Worm (Caenorhabditis elegans) whole organism, L4 larva: ENCODE results near the gene R08A2.9.

Experiments used
- D1046.2 ChIP-seq: fragments of 200-800 bp; sonication (Bioruptor generic); IDR thresholded peaks from 2 replicates; pipeline ENCODE4 v1.3.6; 2022; ENCODE audit warnings: missing genetic modification characterization, missing compliant biosample characterization
- F26F4.8 ChIP-seq: fragments of 200-800 bp; sonication (Bioruptor generic); conservative IDR thresholded peaks from 2 replicates; pipeline ENCODE4 v1.3.6; 2022; ENCODE audit warnings: missing genetic modification characterization, missing compliant biosample characterization
- F37D6.2 ChIP-seq: sonication (generic microtip); optimal IDR thresholded peaks from 2 replicates; lab custom pipeline; 2016; ENCODE audit warnings: mild to moderate bottlenecking, missing genetic modification characterization, missing compliant biosample characterization
- T26A8.4 ChIP-seq: fragments of 200-800 bp; sonication (Bioruptor generic); IDR thresholded peaks from 2 replicates; pipeline ENCODE4 v1.3.6; 2022; ENCODE audit warnings: missing genetic modification characterization, missing compliant biosample characterization
- Y105C5A.15 ChIP-seq: fragments of 200-800 bp; sonication (Bioruptor generic); IDR thresholded peaks from 2 replicates; pipeline ENCODE4 v1.3.6; 2022; ENCODE audit warnings: missing genetic modification characterization, missing compliant biosample characterization
- Y48G9A.11 ChIP-seq: fragments of 200-800 bp; sonication (Bioruptor generic); IDR thresholded peaks from 2 replicates; pipeline ENCODE4 v1.3.6; 2022; ENCODE audit warnings: missing genetic modification reagents, missing genetic modification characterization, missing compliant biosample characterization
- Y75B8A.6 ChIP-seq: fragments of 200-800 bp; sonication (Bioruptor generic); IDR thresholded peaks from 2 replicates; pipeline ENCODE4 v1.3.6; 2022; ENCODE audit warnings: missing genetic modification reagents, missing genetic modification characterization, missing compliant biosample characterization
- aha-1 ChIP-seq: fragments of 150-350 bp; peaks from one replicate; lab custom pipeline; 2014; ENCODE audit warnings: missing biosample characterization, missing genetic modification characterization
- ceh-20 ChIP-seq: fragments of 200-800 bp; sonication (Bioruptor generic); IDR thresholded peaks from 2 replicates; pipeline ENCODE4 v1.3.6; 2022; ENCODE audit warnings: missing genetic modification reagents, missing genetic modification characterization, missing compliant biosample characterization
- ceh-28 ChIP-seq: fragments of 150-350 bp; optimal IDR thresholded peaks from 2 replicates; lab custom pipeline; 2014; ENCODE audit warnings: missing biosample characterization, missing genetic modification reagents, missing genetic modification characterization
- ceh-32 ChIP-seq: sonication (generic microtip); optimal IDR thresholded peaks from 2 replicates; lab custom pipeline; 2016; ENCODE audit warnings: mild to moderate bottlenecking, missing genetic modification characterization, missing compliant biosample characterization; ENCODE audit not compliant: poor library complexity
- ceh-62 ChIP-seq: sonication (generic microtip); optimal IDR thresholded peaks from 2 replicates; lab custom pipeline; 2017; ENCODE audit warnings: missing biosample characterization, missing genetic modification characterization
- ces-1 ChIP-seq: fragments of 150-350 bp; sonication (generic microtip); optimal IDR thresholded peaks from 4 replicates; lab custom pipeline; 2014; ENCODE audit warnings: missing biosample characterization, missing genetic modification reagents, missing genetic modification characterization
- cey-2 ChIP-seq: sonication (generic microtip); optimal IDR thresholded peaks from 3 replicates; lab custom pipeline; 2017; ENCODE audit warnings: missing genetic modification characterization, mild to moderate bottlenecking, missing compliant biosample characterization, antibody characterized with exemption, borderline replicate concordance; ENCODE audit not compliant: insufficient read depth
- daf-12 ChIP-seq: fragments of 150-350 bp; optimal IDR thresholded peaks from 2 replicates; lab custom pipeline; 2014; ENCODE audit warnings: missing biosample characterization, missing genetic modification reagents, missing genetic modification characterization
- daf-19 ChIP-seq: fragments of 200-800 bp; sonication (Bioruptor generic); conservative IDR thresholded peaks from 2 replicates; pipeline ENCODE4 v1.3.6; 2022; ENCODE audit warnings: missing genetic modification characterization, missing compliant biosample characterization
- dmd-8 ChIP-seq: fragments of 200-800 bp; sonication (Bioruptor generic); IDR thresholded peaks from 2 replicates; pipeline ENCODE4 v1.3.6; 2022; ENCODE audit warnings: missing genetic modification characterization, missing compliant biosample characterization
- dmd-9 ChIP-seq: fragments of 200-800 bp; sonication (Bioruptor generic); IDR thresholded peaks from 2 replicates; pipeline ENCODE4 v1.3.6; 2022; ENCODE audit warnings: missing genetic modification reagents, missing genetic modification characterization, missing compliant biosample characterization
- duxl-1 ChIP-seq: sonication (generic microtip); optimal IDR thresholded peaks from 2 replicates; lab custom pipeline; 2016; ENCODE audit warnings: mild to moderate bottlenecking, missing genetic modification characterization, moderate library complexity, missing compliant biosample characterization; ENCODE audit not compliant: poor library complexity
- egl-27 ChIP-seq: sonication (generic microtip); optimal IDR thresholded peaks from 3 replicates; lab custom pipeline; 2017; ENCODE audit warnings: missing biosample characterization, missing genetic modification reagents, missing genetic modification characterization
- fkh-10 ChIP-seq: fragments of 150-350 bp; optimal IDR thresholded peaks from 2 replicates; lab custom pipeline; 2014; ENCODE audit warnings: missing biosample characterization, missing genetic modification reagents, missing genetic modification characterization
- fos-1 ChIP-seq: fragments of 150-350 bp; optimal IDR thresholded peaks from 2 replicates; lab custom pipeline; 2014; ENCODE audit warnings: missing biosample characterization, missing genetic modification characterization
- gei-8 ChIP-seq: fragments of 200-800 bp; sonication (Bioruptor generic); optimal IDR thresholded peaks from 2 replicates; lab custom pipeline; 2018; ENCODE audit warnings: mild to moderate bottlenecking, missing genetic modification characterization, missing compliant biosample characterization
- jun-1 ChIP-seq: fragments of 150-350 bp; optimal IDR thresholded peaks from 2 replicates; lab custom pipeline; 2014; ENCODE audit warnings: missing biosample characterization, missing genetic modification reagents, missing genetic modification characterization
- lim-7 ChIP-seq: fragments of 200-800 bp; sonication (Bioruptor generic); IDR thresholded peaks from 2 replicates; pipeline ENCODE4 v1.3.6; 2022; ENCODE audit warnings: missing genetic modification characterization, missing compliant biosample characterization
- lin-13 ChIP-seq: fragments of 150-350 bp; optimal IDR thresholded peaks from 2 replicates; lab custom pipeline; 2014; ENCODE audit warnings: missing biosample characterization, missing genetic modification reagents, missing genetic modification characterization
- lin-39 ChIP-seq: fragments of 150-350 bp; optimal IDR thresholded peaks from 2 replicates; lab custom pipeline; 2014; ENCODE audit warnings: missing biosample characterization, missing genetic modification reagents, missing genetic modification characterization
- lsy-2 ChIP-seq, 2 experiments: fragments of 150-350 bp in 1 of 2; sonication (generic microtip) in 1 of 2; optimal IDR thresholded peaks; 2 replicates each; lab custom pipeline; 2014 to 2017; ENCODE audit warnings: missing biosample characterization in 2 of 2, missing genetic modification characterization in 2 of 2
- madf-9 ChIP-seq: fragments of 200-800 bp; sonication (Bioruptor generic); conservative IDR thresholded peaks from 2 replicates; pipeline ENCODE4 v1.3.6; 2022; ENCODE audit warnings: missing genetic modification reagents, missing genetic modification characterization, missing compliant biosample characterization
- mdl-1 ChIP-seq, 2 experiments: fragments of 150-350 bp in 1 of 2; sonication (generic microtip) in 1 of 2; optimal IDR thresholded peaks; 2 replicates each; lab custom pipeline; 2014 to 2017; ENCODE audit warnings: missing biosample characterization in 2 of 2, missing genetic modification characterization in 2 of 2
- mep-1 ChIP-seq: fragments of 150-350 bp; sonication (generic microtip); optimal IDR thresholded peaks from 3 replicates; lab custom pipeline; 2014; ENCODE audit warnings: missing biosample characterization, missing genetic modification characterization
- mes-2 ChIP-seq: sonication (generic microtip); optimal IDR thresholded peaks from 2 replicates; lab custom pipeline; 2016; ENCODE audit warnings: missing genotype, mild to moderate bottlenecking, missing genetic modification characterization, missing compliant biosample characterization; ENCODE audit not compliant: poor library complexity, severe bottlenecking
- nhr-10 ChIP-seq: fragments of 150-350 bp; optimal IDR thresholded peaks from 2 replicates; lab custom pipeline; 2014; ENCODE audit warnings: missing biosample characterization, missing genetic modification characterization
- nhr-237 ChIP-seq: sonication (generic microtip); optimal IDR thresholded peaks from 2 replicates; lab custom pipeline; 2017; ENCODE audit warnings: missing biosample characterization, missing genetic modification characterization
- nhr-25 ChIP-seq: sonication (generic microtip); optimal IDR thresholded peaks from 2 replicates; lab custom pipeline; 2017; ENCODE audit warnings: missing genetic modification characterization, mild to moderate bottlenecking, missing compliant biosample characterization, antibody characterized with exemption, moderate library complexity, borderline replicate concordance; ENCODE audit not compliant: insufficient read depth
- nhr-28 ChIP-seq: fragments of 150-350 bp; optimal IDR thresholded peaks from 2 replicates; lab custom pipeline; 2014; ENCODE audit warnings: missing biosample characterization, missing genetic modification characterization
- nhr-48 ChIP-seq: sonication (generic microtip); optimal IDR thresholded peaks from 2 replicates; lab custom pipeline; 2016; ENCODE audit warnings: mild to moderate bottlenecking, missing genetic modification characterization, missing compliant biosample characterization
- nhr-76 ChIP-seq: fragments of 150-350 bp; optimal IDR thresholded peaks from 2 replicates; lab custom pipeline; 2014; ENCODE audit warnings: missing biosample characterization, missing genetic modification characterization
- pha-4 ChIP-seq, 2 experiments: fragments of 150-350 bp in 1 of 2; fragments of 200-800 bp in 1 of 2; sonication (Bioruptor generic) in 1 of 2; IDR thresholded peaks in 1 of 2; optimal IDR thresholded peaks in 1 of 2; 2 replicates each; pipeline versions ENCODE4 v1.3.6 to Lab custom; 2014 to 2022; ENCODE audit warnings: missing genetic modification characterization in 2 of 2, missing genetic modification reagents in 2 of 2, missing biosample characterization in 1 of 2, missing compliant biosample characterization in 1 of 2
- pqm-1 ChIP-seq: sonication (generic microtip); optimal IDR thresholded peaks from 2 replicates; lab custom pipeline; 2017; ENCODE audit warnings: missing biosample characterization, missing genetic modification characterization
- rbr-2 ChIP-seq: sonication (generic microtip); optimal IDR thresholded peaks from 2 replicates; lab custom pipeline; 2016; ENCODE audit warnings: missing genotype, missing genetic modification characterization, missing compliant biosample characterization
- saeg-2 ChIP-seq: fragments of 200-800 bp; sonication (Bioruptor generic); IDR thresholded peaks from 2 replicates; pipeline ENCODE4 v1.3.6; 2022; ENCODE audit warnings: missing genetic modification reagents, missing genetic modification characterization, missing compliant biosample characterization
- sdz-12 ChIP-seq: fragments of 200-800 bp; sonication (Bioruptor generic); optimal IDR thresholded peaks from 2 replicates; lab custom pipeline; 2018; ENCODE audit warnings: mild to moderate bottlenecking, missing genetic modification characterization, missing compliant biosample characterization
- tag-97 ChIP-seq: fragments of 200-800 bp; sonication (Bioruptor generic); IDR thresholded peaks from 2 replicates; pipeline ENCODE4 v1.3.6; 2022; ENCODE audit warnings: missing genetic modification characterization, missing compliant biosample characterization
- tra-1 ChIP-seq: fragments of 200-800 bp; sonication (Bioruptor generic); IDR thresholded peaks from 2 replicates; pipeline ENCODE4 v1.3.6; 2022; ENCODE audit warnings: missing genetic modification reagents, missing genetic modification characterization, missing compliant biosample characterization
- zfp-2 ChIP-seq: sonication (generic microtip); optimal IDR thresholded peaks from 2 replicates; lab custom pipeline; 2016; ENCODE audit warnings: mild to moderate bottlenecking, missing genetic modification characterization, missing compliant biosample characterization
- zip-11 ChIP-seq: fragments of 200-800 bp; sonication (Bioruptor generic); IDR thresholded peaks from 2 replicates; pipeline ENCODE4 v1.3.6; 2022; ENCODE audit warnings: missing genetic modification characterization, missing compliant biosample characterization
- zip-2 ChIP-seq: fragments of 150-350 bp; optimal IDR thresholded peaks from 2 replicates; lab custom pipeline; 2014; ENCODE audit warnings: missing biosample characterization, missing genetic modification characterization
- ztf-11 ChIP-seq: fragments of 150-350 bp; optimal IDR thresholded peaks from 2 replicates; lab custom pipeline; 2014; ENCODE audit warnings: missing biosample characterization, missing genetic modification characterization
- ztf-7 ChIP-seq: fragments of 150-350 bp; optimal IDR thresholded peaks from 2 replicates; lab custom pipeline; 2014; ENCODE audit warnings: missing biosample characterization, missing genetic modification characterization

The R08A2.9 gene

DNA sequence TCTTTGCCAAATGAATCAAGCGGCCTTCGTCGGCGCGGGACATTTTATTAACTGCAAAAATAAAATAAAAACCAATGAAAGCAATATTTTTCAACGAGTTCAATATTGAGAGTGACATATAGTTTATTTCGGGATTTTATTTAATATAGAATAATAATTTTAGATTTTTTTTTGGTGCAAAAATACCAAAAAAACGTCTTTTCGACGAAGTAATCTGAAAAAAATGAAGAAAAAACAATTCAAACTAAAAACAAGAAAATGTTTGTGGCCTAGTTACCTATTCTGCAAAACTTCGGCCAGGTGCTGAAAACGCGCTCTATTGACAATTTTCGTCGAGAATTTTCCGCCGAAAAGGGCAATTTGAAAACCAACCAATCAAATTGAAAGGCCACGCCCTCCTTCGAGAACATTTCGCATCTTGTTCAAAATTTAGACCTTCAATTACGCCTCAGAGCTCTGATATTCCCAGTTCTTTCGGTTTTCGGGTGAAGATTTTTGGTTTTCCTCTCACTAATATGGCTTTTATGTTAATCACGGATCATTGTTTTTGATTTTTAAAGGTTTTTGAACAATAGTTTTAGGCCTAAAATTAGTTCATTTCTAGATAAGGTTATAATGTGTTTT lies 22.5 kb upstream of the R08A2.9 start, which contains the start of gene C47E8.4 (continued):
- peak; percentile 92 for TF ChIP-seq Y48G9A.11
- TF ChIP-seq dmd-8 (GFP tag; lab: Robert Waterston, UW), result no peak
- TF ChIP-seq nhr-48, result peak; percentile 94
- TF ChIP-seq nhr-76 (tag; lab: Kevin White, UChicago), result peak; percentile 68
- peak; percentile 98 for TF ChIP-seq mep-1 (tag; lab: Kevin White, UChicago)
- TF ChIP-seq tra-1 (GFP tag; lab: Robert Waterston, UW), result peak; percentile 98
- no peak; the same call in 1 of the 2 replicates for TF ChIP-seq daf-19
- peak; percentile 97 for TF ChIP-seq T26A8.4
- TF ChIP-seq madf-9 (GFP tag; lab: Robert Waterston, UW), result peak; percentile 89
- no peak for TF ChIP-seq F26F4.8 (GFP tag; lab: Robert Waterston, UW)
- peak; percentile 91 for TF ChIP-seq saeg-2
- TF ChIP-seq aha-1 (tag; lab: Kevin White, UChicago), result peak; percentile 99
- no peak for TF ChIP-seq lin-39
- no peak for TF ChIP-seq ztf-11
- TF ChIP-seq mes-2 (tag; lab: Kevin White, UChicago), result peak; percentile 99
- TF ChIP-seq cey-2 (tag; lab: Kevin White, UChicago), result no peak
- peak; percentile 89 for TF ChIP-seq jun-1 (tag; lab: Kevin White, UChicago)
- peak; percentile 58 for TF ChIP-seq ces-1 (GFP tag; lab: Kevin White, UChicago)
- TF ChIP-seq nhr-10 (tag; lab: Kevin White, UChicago), result peak; percentile 82
- peak; percentile 64 for TF ChIP-seq zfp-2 (tag; lab: Kevin White, UChicago)
- TF ChIP-seq gei-8 (GFP tag; lab: Kevin White, UChicago), result no peak
- TF ChIP-seq ceh-32 (tag; lab: Kevin White, UChicago), result peak; percentile 76
- TF ChIP-seq egl-27, result no peak
- TF ChIP-seq sdz-12 (GFP tag; lab: Kevin White, UChicago), result peak; percentile 88
- TF ChIP-seq nhr-237, result no peak
- TF ChIP-seq dmd-9 (GFP tag; lab: Robert Waterston, UW), result peak; percentile 99
- TF ChIP-seq ztf-7 (tag; lab: Kevin White, UChicago), result peak; percentile 59
- peak; percentile 94 for TF ChIP-seq pha-4 (GFP tag; IDR thresholded peaks at IDR 0.05; lab: Robert Waterston, UW)
- peak; percentile 90 for TF ChIP-seq pha-4 (tag; optimal IDR thresholded peaks at IDR 0.05; lab: Kevin White, UChicago)
- peak; percentile 80; the same call in 1 of the 2 replicates for TF ChIP-seq Y75B8A.6 (GFP tag; lab: Robert Waterston, UW)
- TF ChIP-seq zip-2 (tag; lab: Kevin White, UChicago), result peak; percentile 90
- TF ChIP-seq duxl-1, result peak; percentile 96
- TF ChIP-seq tag-97, result peak; percentile 96
- TF ChIP-seq ceh-62, result no peak
- TF ChIP-seq mdl-1 (tag; optimal IDR thresholded peaks at IDR 0.05; lab: Kevin White, UChicago), result peak in 1 of 2 experiments; percentile 48
- TF ChIP-seq F37D6.2 (tag; lab: Kevin White, UChicago), result peak; percentile 96
- TF ChIP-seq lim-7 (GFP tag; lab: Robert Waterston, UW), result no peak
- peak; percentile 98 for TF ChIP-seq rbr-2 (tag; lab: Kevin White, UChicago)
- TF ChIP-seq Y105C5A.15 (GFP tag; lab: Robert Waterston, UW), result no peak
- TF ChIP-seq ceh-20 (GFP tag; lab: Robert Waterston, UW), result peak; percentile 98
- peak; percentile 96 for TF ChIP-seq fkh-10 (GFP tag; lab: Kevin White, UChicago)
- no peak for TF ChIP-seq ceh-28 (tag; lab: Kevin White, UChicago)
- peak; percentile 93 to 98 for TF ChIP-seq lsy-2 (tag; optimal IDR thresholded peaks at IDR 0.05; lab: Kevin White, UChicago)
- TF ChIP-seq zip-11 (GFP tag; lab: Robert Waterston, UW), result 0 out of 2 replicates have a peak, but pooled peaks have one; percentile 31
- no peak for TF ChIP-seq daf-12 (tag; lab: Kevin White, UChicago)
- TF ChIP-seq lin-13 (GFP tag; lab: Kevin White, UChicago), result peak; percentile 97
- TF ChIP-seq D1046.2 (GFP tag; lab: Robert Waterston, UW), result peak; percentile 83; the same call in 1 of the 2 replicates
- no peak for TF ChIP-seq fos-1 (tag; lab: Kevin White, UChicago)
- peak; percentile 83 for TF ChIP-seq nhr-28 (tag; lab: Kevin White, UChicago)
- TF ChIP-seq nhr-25 (tag; lab: Kevin White, UChicago), result peak; percentile 94
- peak; percentile 26 for TF ChIP-seq pqm-1 (tag; lab: Kevin White, UChicago)
